Fruit fly (Drosophila melanogaster): ENCODE results near the gene CG17593.

Gene CG17593

DNA sequence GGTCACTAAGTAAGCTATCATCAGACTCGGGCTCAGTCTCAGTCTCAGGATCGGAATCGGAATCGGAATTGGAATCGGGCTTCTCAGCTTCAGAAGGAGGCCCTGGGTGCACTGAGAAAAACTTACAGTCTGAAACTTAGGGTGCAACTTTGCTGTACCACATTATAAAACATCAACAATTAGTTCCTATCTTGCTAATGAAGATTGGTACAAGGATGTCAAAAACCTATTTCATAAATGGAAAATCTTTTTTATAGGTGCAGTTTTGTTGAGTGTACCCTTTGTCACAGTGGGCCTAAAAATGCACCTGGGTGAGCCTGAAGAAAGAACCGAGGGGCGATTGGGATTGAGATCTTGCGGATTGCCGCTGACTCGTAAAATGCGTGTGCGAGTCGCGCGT lies 38.1 kb downstream of the CG17593 start (continued):
- no peak for TF ChIP-seq fkh (GFP tag; optimal IDR thresholded peaks at IDR 0.05)
- 0 out of 2 replicates have a peak, but pooled peaks have one; percentile 26 for TF ChIP-seq Gug (GFP tag; IDR thresholded peaks at IDR 0.05)
- TF ChIP-seq CG3032 (tag; optimal IDR thresholded peaks at IDR 0.05), result peak; percentile 85
- TF ChIP-seq CG3919 (GFP tag; optimal IDR thresholded peaks at IDR 0.05), result peak; percentile 71
- peak; percentile 73 for TF ChIP-seq spab (GFP tag; optimal IDR thresholded peaks at IDR 0.05)
- peak; percentile 3 for TF ChIP-seq Sox15 (GFP tag; optimal IDR thresholded peaks at IDR 0.05)
- peak; percentile 61 for TF ChIP-seq lz (GFP tag; optimal IDR thresholded peaks at IDR 0.05)
- TF ChIP-seq CG6854 (GFP tag; optimal IDR thresholded peaks at IDR 0.05), result peak; percentile 42
- TF ChIP-seq eg (GFP tag; IDR thresholded peaks at IDR 0.05), result peak; percentile 25; the same call in 1 of the 3 replicates
- TF ChIP-seq CG6163 (GFP tag; IDR thresholded peaks at IDR 0.05), result peak; percentile 83
- TF ChIP-seq CG16779 (tag; optimal IDR thresholded peaks at IDR 0.05), result no peak
- TF ChIP-seq CG10669 (GFP tag; optimal IDR thresholded peaks at IDR 0.05), result peak; percentile 78
- peak; percentile 60 for TF ChIP-seq topi (GFP tag; optimal IDR thresholded peaks at IDR 0.05)
- TF ChIP-seq CG8632 (GFP tag; optimal IDR thresholded peaks at IDR 0.05), result peak; percentile 33
- peak; percentile 11 for TF ChIP-seq Lpt (GFP tag; optimal IDR thresholded peaks at IDR 0.05)
- peak; percentile 56 for TF ChIP-seq CG8119 (GFP tag; IDR thresholded peaks at IDR 0.05)
- TF ChIP-seq CG11294 (GFP tag; IDR thresholded peaks at IDR 0.05), result 0 out of 2 replicates have a peak, but pooled peaks have one; percentile 21
- peak; percentile 54 to 56 for TF ChIP-seq ss (GFP tag; optimal IDR thresholded peaks at IDR 0.05)
- peak; percentile 51 for TF ChIP-seq CG8319 (GFP tag; optimal IDR thresholded peaks at IDR 0.05)
- peak; percentile 60 for TF ChIP-seq vri (GFP tag; optimal IDR thresholded peaks at IDR 0.05)

DNA sequence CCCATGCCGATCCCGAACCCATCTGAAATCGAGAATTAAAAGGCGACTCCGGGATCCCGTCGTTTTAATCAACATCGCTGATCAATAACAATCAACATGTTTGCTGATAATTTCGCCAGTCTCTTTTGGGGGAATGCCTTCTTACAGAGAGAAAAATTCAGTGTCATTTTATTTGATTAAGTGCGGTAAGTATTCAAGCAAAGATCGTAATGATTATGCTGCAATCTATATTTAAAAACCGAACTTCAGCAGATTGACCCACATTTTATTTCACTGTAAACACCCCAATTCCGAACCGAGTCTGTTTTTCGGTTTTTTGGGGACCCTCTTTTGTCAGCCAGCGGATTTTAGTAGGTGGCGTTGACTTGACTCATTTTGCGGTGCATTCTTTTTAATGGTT lies 39.2 kb downstream of the CG17593 start:
- TF ChIP-seq CG10631 (GFP tag; optimal IDR thresholded peaks at IDR 0.05) (no peak), CG1621 (tag; optimal IDR thresholded peaks at IDR 0.05) (no peak), Eip78C (GFP tag) (peak; percentile 77), CG16779 (tag; optimal IDR thresholded peaks at IDR 0.05) (no peak), CG8632 (GFP tag; optimal IDR thresholded peaks at IDR 0.05) (peak; percentile 26), Lpt (GFP tag; optimal IDR thresholded peaks at IDR 0.05) (no peak), CG11902 (GFP tag; optimal IDR thresholded peaks at IDR 0.05) (peak; percentile 34), Met (GFP tag; optimal IDR thresholded peaks at IDR 0.05) (peak; percentile 73), CG10669 (GFP tag; optimal IDR thresholded peaks at IDR 0.05) (no peak), CG3032 (tag; optimal IDR thresholded peaks at IDR 0.05) (no peak), Hr38 (GFP tag; optimal IDR thresholded peaks at IDR 0.05) (no peak), CG6163 (GFP tag; IDR thresholded peaks at IDR 0.05) (no peak), Eip93F (GFP tag; optimal IDR thresholded peaks at IDR 0.05) (no peak), fd59A (GFP tag; optimal IDR thresholded peaks at IDR 0.05) (no peak), acj6 (GFP tag; optimal IDR thresholded peaks at IDR 0.05) (peak; percentile 26), Blimp-1 (GFP tag; optimal IDR thresholded peaks at IDR 0.05) (peak; percentile 50), cyc (GFP tag; optimal IDR thresholded peaks at IDR 0.05) (peak; percentile 61), CG11294 (GFP tag; IDR thresholded peaks at IDR 0.05) (no peak), dsx (GFP tag; optimal IDR thresholded peaks at IDR 0.05; ENCODE audit: poor library complexity, severe bottlenecking) (no peak), pdm3 (GFP tag; optimal IDR thresholded peaks at IDR 0.05) (peak; percentile 41), Hr39 (GFP tag; optimal IDR thresholded peaks at IDR 0.05) (peak; percentile 78), CG31627 (GFP tag; optimal IDR thresholded peaks at IDR 0.05) (peak; percentile 76), lz (GFP tag; optimal IDR thresholded peaks at IDR 0.05) (peak; percentile 72), OdsH (GFP tag; optimal IDR thresholded peaks at IDR 0.05) (no peak), CG15336 (GFP tag; IDR thresholded peaks at IDR 0.05) (no peak), achi (GFP tag; optimal IDR thresholded peaks at IDR 0.05) (peak; percentile 30), CG8319 (GFP tag; optimal IDR thresholded peaks at IDR 0.05) (peak; percentile 21), CG34406 (GFP tag; optimal IDR thresholded peaks at IDR 0.05) (peak; percentile 45), Sox14 (GFP tag; optimal IDR thresholded peaks at IDR 0.05) (peak; percentile 23), Gug (GFP tag; IDR thresholded peaks at IDR 0.05) (no peak), vri (GFP tag; optimal IDR thresholded peaks at IDR 0.05) (peak; percentile 51), fkh (GFP tag; optimal IDR thresholded peaks at IDR 0.05) (no peak), svp (GFP tag) (peak; percentile 86), CG7368 (GFP tag; optimal IDR thresholded peaks at IDR 0.05) (peak; percentile 36), CG3919 (GFP tag; optimal IDR thresholded peaks at IDR 0.05) (peak; percentile 53), Ets96B (tag; optimal IDR thresholded peaks at IDR 0.05) (no peak), Sox102F (GFP tag; optimal IDR thresholded peaks at IDR 0.05) (peak; percentile 73), topi (GFP tag; optimal IDR thresholded peaks at IDR 0.05) (peak; percentile 72), spab (GFP tag; optimal IDR thresholded peaks at IDR 0.05) (no peak), Smox (GFP tag; optimal IDR thresholded peaks at IDR 0.05) (peak; percentile 67), CG9139 (GFP tag; optimal IDR thresholded peaks at IDR 0.05) (no peak), dac (GFP tag; optimal IDR thresholded peaks at IDR 0.05) (no peak), Eip75B (GFP tag; optimal IDR thresholded peaks at IDR 0.05) (peak; percentile 37)

Measured in whole organism, prepupa.